Worm (Caenorhabditis elegans) whole organism, young adult: ENCODE data around the gene Y69H2.3.

Experiments used
- B0336.3 ChIP-seq: fragments of 200-800 bp; sonication (Bioruptor generic); IDR thresholded peaks from 2 replicates; pipeline ENCODE4 v1.3.6; 2022; ENCODE audit warnings: missing genetic modification characterization, missing compliant biosample characterization
- C06A6.2 ChIP-seq: fragments of 200-800 bp; sonication (Bioruptor generic); conservative IDR thresholded peaks from 2 replicates; pipeline ENCODE4 v1.3.6; 2022; ENCODE audit warnings: missing genetic modification characterization, missing compliant biosample characterization
- C17E4.6 ChIP-seq: fragments of 200-800 bp; sonication (Bioruptor generic); IDR thresholded peaks from 2 replicates; pipeline ENCODE4 v1.3.6; 2022; ENCODE audit warnings: missing genetic modification reagents, missing genetic modification characterization, missing compliant biosample characterization
- F23B12.7 ChIP-seq: sonication (generic microtip); optimal IDR thresholded peaks from 2 replicates; lab custom pipeline; 2017; ENCODE audit warnings: missing genetic modification characterization, mild to moderate bottlenecking, missing compliant biosample characterization, antibody characterized with exemption, moderate library complexity; ENCODE audit not compliant: insufficient read depth
- F52B5.7 ChIP-seq: sonication (generic microtip); optimal IDR thresholded peaks from 2 replicates; lab custom pipeline; 2016; ENCODE audit warnings: mild to moderate bottlenecking, missing genetic modification characterization, missing compliant biosample characterization
- K12H6.12 ChIP-seq: fragments of 200-800 bp; sonication (Bioruptor generic); optimal IDR thresholded peaks from 2 replicates; lab custom pipeline; 2018; ENCODE audit warnings: mild to moderate bottlenecking, missing genetic modification characterization, missing compliant biosample characterization
- atf-7 ChIP-seq: sonication (generic microtip); optimal IDR thresholded peaks from 2 replicates; lab custom pipeline; 2017; ENCODE audit warnings: mild to moderate bottlenecking, missing genetic modification characterization, missing compliant biosample characterization
- attf-3 ChIP-seq: fragments of 200-800 bp; sonication (Bioruptor generic); conservative IDR thresholded peaks from 2 replicates; pipeline ENCODE4 v1.3.6; 2022; ENCODE audit warnings: missing genetic modification reagents, missing genetic modification characterization, missing compliant biosample characterization
- egl-44 ChIP-seq: fragments of 200-800 bp; sonication (Bioruptor generic); IDR thresholded peaks from 2 replicates; pipeline ENCODE4 v1.3.6; 2022; ENCODE audit warnings: missing genetic modification reagents, missing genetic modification characterization, missing compliant biosample characterization
- hlh-12 ChIP-seq: sonication (generic microtip); optimal IDR thresholded peaks from 2 replicates; lab custom pipeline; 2016; ENCODE audit warnings: missing genetic modification characterization, missing compliant biosample characterization
- hmg-20 ChIP-seq: fragments of 200-800 bp; sonication (Bioruptor generic); IDR thresholded peaks from 2 replicates; pipeline ENCODE4 v1.3.6; 2022; ENCODE audit warnings: missing genetic modification reagents, missing genetic modification characterization, missing compliant biosample characterization
- let-607 ChIP-seq, 2 experiments: fragments of 200-800 bp in 1 of 2; sonication (Bioruptor generic) in 1 of 2; sonication (generic microtip) in 1 of 2; optimal IDR thresholded peaks; 2 replicates each; lab custom pipeline; 2016 to 2018; ENCODE audit warnings: mild to moderate bottlenecking in 2 of 2, missing compliant biosample characterization in 2 of 2, missing genetic modification characterization in 2 of 2, moderate library complexity in 2 of 2, missing genotype in 1 of 2
- lin-40 ChIP-seq: sonication (generic microtip); optimal IDR thresholded peaks from 2 replicates; lab custom pipeline; 2016; ENCODE audit warnings: missing genetic modification characterization, mild to moderate bottlenecking, missing compliant biosample characterization, missing genotype, missing genetic modification reagents
- madf-10 ChIP-seq: sonication (generic microtip); optimal IDR thresholded peaks from 2 replicates; lab custom pipeline; 2016; ENCODE audit warnings: mild to moderate bottlenecking, missing genetic modification characterization, missing compliant biosample characterization
- madf-6 ChIP-seq: fragments of 200-800 bp; sonication (Bioruptor generic); IDR thresholded peaks from 2 replicates; pipeline ENCODE4 v1.3.6; 2022; ENCODE audit warnings: missing genetic modification reagents, missing genetic modification characterization, missing compliant biosample characterization
- mel-28 ChIP-seq: sonication (generic microtip); optimal IDR thresholded peaks from 2 replicates; lab custom pipeline; 2016; ENCODE audit warnings: borderline replicate concordance, mild to moderate bottlenecking, missing genetic modification characterization, missing compliant biosample characterization
- mes-4 ChIP-seq: sonication (generic microtip); optimal IDR thresholded peaks from 2 replicates; lab custom pipeline; 2016; ENCODE audit warnings: missing genotype, missing genetic modification characterization, missing compliant biosample characterization
- nfya-2 ChIP-seq: fragments of 200-800 bp; sonication (Bioruptor generic); IDR thresholded peaks from 2 replicates; pipeline ENCODE4 v1.3.6; 2022; ENCODE audit warnings: missing genetic modification reagents, missing genetic modification characterization, missing compliant biosample characterization
- nhr-120 ChIP-seq: fragments of 200-800 bp; sonication (Bioruptor generic); IDR thresholded peaks from 2 replicates; pipeline ENCODE4 v1.3.6; 2022; ENCODE audit warnings: missing genetic modification characterization, missing compliant biosample characterization
- nhr-179 ChIP-seq: sonication (generic microtip); optimal IDR thresholded peaks from 2 replicates; lab custom pipeline; 2016; ENCODE audit warnings: mild to moderate bottlenecking, missing genetic modification characterization, missing compliant biosample characterization
- pha-4 ChIP-seq: fragments of 150-350 bp; sonication (generic microtip); optimal IDR thresholded peaks from 2 replicates; lab custom pipeline; 2014; ENCODE audit warnings: missing biosample characterization, missing genetic modification reagents, missing genetic modification characterization
- rec-8 ChIP-seq, 2 experiments: sonication (generic microtip); optimal IDR thresholded peaks; 2 replicates each; lab custom pipeline; 2016; ENCODE audit warnings: mild to moderate bottlenecking in 2 of 2, missing genetic modification characterization in 2 of 2, missing genetic modification reagents in 2 of 2, missing genotype in 2 of 2, missing biosample characterization in 1 of 2, missing compliant biosample characterization in 1 of 2, moderate library complexity in 1 of 2
- snpc-4 ChIP-seq, 5 experiments: fragments of 150-350 bp in 1 of 5; sonication (generic microtip) in 4 of 5; optimal IDR thresholded peaks; 2 replicates each; lab custom pipeline; 2014 to 2018; ENCODE audit warnings: missing genetic modification characterization in 5 of 5, missing biosample characterization in 3 of 5, antibody characterized with exemption in 2 of 5, mild to moderate bottlenecking in 2 of 5, missing compliant biosample characterization in 2 of 5, missing genotype in 2 of 5, moderate library complexity in 2 of 5, missing genetic modification reagents in 1 of 5
- somi-1 ChIP-seq: fragments of 200-800 bp; sonication (Bioruptor generic); optimal IDR thresholded peaks from 2 replicates; lab custom pipeline; 2018; ENCODE audit warnings: mild to moderate bottlenecking, missing genetic modification characterization, missing compliant biosample characterization
- tbp1 ChIP-seq: fragments of 200-800 bp; sonication (Bioruptor generic); optimal IDR thresholded peaks from 2 replicates; lab custom pipeline; 2018; ENCODE audit warnings: mild to moderate bottlenecking, missing genetic modification characterization, missing compliant biosample characterization
- zfh-2 ChIP-seq: fragments of 200-800 bp; sonication (Bioruptor generic); conservative IDR thresholded peaks from 2 replicates; pipeline ENCODE4 v1.3.6; 2022; ENCODE audit warnings: missing genetic modification reagents, missing genetic modification characterization, missing compliant biosample characterization
- zim-3 ChIP-seq: sonication (generic microtip); optimal IDR thresholded peaks from 2 replicates; lab custom pipeline; 2017; ENCODE audit warnings: mild to moderate bottlenecking, missing genetic modification characterization, moderate library complexity, missing compliant biosample characterization
- ztf-18 ChIP-seq: sonication (generic microtip); optimal IDR thresholded peaks from 2 replicates; lab custom pipeline; 2016; ENCODE audit warnings: missing genotype, mild to moderate bottlenecking, missing genetic modification characterization, missing compliant biosample characterization
- ztf-25 ChIP-seq: fragments of 200-800 bp; sonication (Bioruptor generic); IDR thresholded peaks from 2 replicates; pipeline ENCODE4 v1.3.6; 2022; ENCODE audit warnings: missing genetic modification reagents, missing genetic modification characterization, missing compliant biosample characterization

Y69H2.3 gene

ce11 chrV:18684455-18684987 lies 20.6 kb upstream of the Y69H2.3 start, which contains the start of gene Y69H2.17:
TSS of gene Y69H2.17 (plus strand) at chrV:18684937.
- TF ChIP-seq ztf-18 (tag; lab: Kevin White, UChicago) (peak; percentile 54), snpc-4 (GFP tag; optimal IDR thresholded peaks at IDR 0.05; lab: Kevin White, UChicago) (no peak), snpc-4 (tag; optimal IDR thresholded peaks at IDR 0.05; lab: Kevin White, UChicago) (no peak), let-607 (tag; optimal IDR thresholded peaks at IDR 0.05; lab: Kevin White, UChicago) (no peak)

ce11 chrV:18674367-18674766 lies 10.4 kb upstream of the Y69H2.3 start:
- TF ChIP-seq zfh-2 (GFP tag; lab: Robert Waterston, UW) = peak; percentile 76
- TF ChIP-seq mel-28 = no peak
- no peak for TF ChIP-seq nhr-120 (GFP tag; lab: Robert Waterston, UW)
- no peak for TF ChIP-seq C17E4.6 (GFP tag; lab: Robert Waterston, UW)
- TF ChIP-seq somi-1 (GFP tag; lab: Kevin White, UChicago) = no peak
- peak; percentile 10 for TF ChIP-seq F52B5.7 (tag; lab: Kevin White, UChicago)
- no peak for TF ChIP-seq madf-6

- no peak for TF ChIP-seq F23B12.7 (tag; lab: Kevin White, UChicago)
- TF ChIP-seq zfh-2 (GFP tag; lab: Robert Waterston, UW) = peak; percentile 58
- TF ChIP-seq, all 124 proteins: peak for 1
Measured at ce11 chrV:18671811-18672210, 7.9 kb upstream of the Y69H2.3 start.

ce11 chrV:18670017-18670416 lies 6.1 kb upstream of the Y69H2.3 start, which contains the start of gene Y69H2.10:
TSS of gene Y69H2.10 (plus strand) at chrV:18670317.
- TF ChIP-seq attf-3 (GFP tag; lab: Robert Waterston, UW) (no peak), pha-4 (no peak), mes-4 (tag; lab: Kevin White, UChicago) (no peak), nfya-2 (GFP tag; lab: Robert Waterston, UW) (no peak), hlh-12 (no peak), hmg-20 (GFP tag; lab: Robert Waterston, UW) (no peak), ztf-25 (GFP tag; lab: Robert Waterston, UW) (no peak)

- no peak for TF ChIP-seq atf-7
- no peak for TF ChIP-seq zim-3 (tag; lab: Kevin White, UChicago)
- TF ChIP-seq egl-44 (GFP tag; lab: Robert Waterston, UW) = no peak
- no peak for TF ChIP-seq nhr-179 (tag; lab: Kevin White, UChicago)
- TF ChIP-seq, all 124 proteins: peak for 0
Measured at ce11 chrV:18667179-18667578, 3.3 kb upstream of the Y69H2.3 start.

- TF ChIP-seq rec-8 (tag; optimal IDR thresholded peaks at IDR 0.05; lab: Kevin White, UChicago) (no peak), K12H6.12 (tag; lab: Kevin White, UChicago) (no peak), B0336.3 (GFP tag; lab: Robert Waterston, UW) (no peak), tbp1 (GFP tag; lab: Kevin White, UChicago) (no peak), madf-10 (tag; lab: Kevin White, UChicago) (no peak), lin-40 (tag; lab: Kevin White, UChicago) (no peak), madf-6 (no peak), C06A6.2 (GFP tag; lab: Robert Waterston, UW) (no peak)
Measured at ce11 chrV:18662333-18662732, 1.6 kb downstream of the Y69H2.3 start.
